Fruit fly (Drosophila melanogaster) whole organism, embryonic: Measurements from ENCODE around the gene haf.

Experiments
- Ada2b ChIP-seq: fragments of 200-800 bp; sonication (Bioruptor generic); IDR thresholded peaks from 2 replicates; pipeline ENCODE4 v1.3.6; 2022; ENCODE audit warnings: missing biosample characterization, missing genetic modification characterization
- Aef1 ChIP-seq: fragments of 200-800 bp; sonication (Bioruptor generic); IDR thresholded peaks from 3 replicates; pipeline ENCODE4 v1.3.6; 2022; ENCODE audit warnings: missing biosample characterization, missing genetic modification characterization
- Bteb2 ChIP-seq: fragments of 200-800 bp; sonication (Bioruptor generic); optimal IDR thresholded peaks from 2 replicates; lab custom pipeline; 2016; ENCODE audit warnings: missing biosample characterization, missing genetic modification characterization
- C15 ChIP-seq: fragments of 200-800 bp; sonication (Bioruptor generic); IDR thresholded peaks from 3 replicates; pipeline ENCODE4 v1.3.6; 2022; ENCODE audit warnings: missing biosample characterization, missing genetic modification characterization
- CG12769 ChIP-seq: fragments of 200-800 bp; sonication (Bioruptor generic); optimal IDR thresholded peaks from 2 replicates; lab custom pipeline; 2019; ENCODE audit warnings: missing biosample characterization, mild to moderate bottlenecking, missing genetic modification characterization, moderate library complexity
- CG12942 ChIP-seq: fragments of 200-800 bp; sonication (Bioruptor generic); optimal IDR thresholded peaks from 3 replicates; lab custom pipeline; 2016; ENCODE audit warnings: missing biosample characterization, missing genetic modification characterization
- CG13424 ChIP-seq: fragments of 200-800 bp; sonication (Bioruptor generic); optimal IDR thresholded peaks from 2 replicates; lab custom pipeline; 2019; ENCODE audit warnings: missing biosample characterization, mild to moderate bottlenecking, missing genetic modification characterization, moderate library complexity
- CG13624 ChIP-seq: fragments of 200-800 bp; sonication (Bioruptor generic); optimal IDR thresholded peaks from 2 replicates; lab custom pipeline; 2016; ENCODE audit warnings: missing biosample characterization, missing genetic modification characterization
- CG13775 ChIP-seq: fragments of 200-800 bp; sonication (Bioruptor generic); optimal IDR thresholded peaks from 3 replicates; lab custom pipeline; 2017; ENCODE audit warnings: missing biosample characterization, mild to moderate bottlenecking, missing genetic modification characterization
- CG1602 ChIP-seq: fragments of 200-800 bp; sonication (Bioruptor generic); optimal IDR thresholded peaks from 3 replicates; lab custom pipeline; 2016; ENCODE audit warnings: missing biosample characterization, missing genetic modification characterization
- CG17612 ChIP-seq: fragments of 200-800 bp; sonication (Bioruptor generic); IDR thresholded peaks from 2 replicates; pipeline ENCODE4 v1.3.6; 2022; ENCODE audit warnings: missing biosample characterization, missing genetic modification characterization
- CG18619 ChIP-seq: fragments of 200-800 bp; sonication (Bioruptor generic); optimal IDR thresholded peaks from 3 replicates; lab custom pipeline; 2017; ENCODE audit warnings: missing biosample characterization, mild to moderate bottlenecking, missing genetic modification characterization
- CG2129 ChIP-seq: fragments of 200-800 bp; sonication (Bioruptor generic); IDR thresholded peaks from 2 replicates; pipeline ENCODE4 v1.3.6; 2022; ENCODE audit warnings: missing biosample characterization, missing genetic modification characterization; ENCODE audit not compliant: partially characterized antibody
- CG30403 ChIP-seq: fragments of 200-800 bp; sonication (Bioruptor generic); optimal IDR thresholded peaks from 3 replicates; lab custom pipeline; 2016; ENCODE audit warnings: missing biosample characterization, missing genetic modification characterization
- CG33557 ChIP-seq: fragments of 200-800 bp; sonication (Bioruptor generic); optimal IDR thresholded peaks from 2 replicates; lab custom pipeline; 2019; ENCODE audit warnings: missing biosample characterization, mild to moderate bottlenecking, missing genetic modification characterization, moderate library complexity
- CG4360 ChIP-seq: fragments of 200-800 bp; sonication (Bioruptor generic); IDR thresholded peaks from 2 replicates; pipeline ENCODE4 v1.3.6; 2022; ENCODE audit warnings: missing biosample characterization, missing genetic modification characterization
- CG4424 ChIP-seq: fragments of 200-800 bp; sonication (Bioruptor generic); optimal IDR thresholded peaks from 3 replicates; lab custom pipeline; 2016; ENCODE audit warnings: missing biosample characterization, missing genetic modification characterization
- CG5245 ChIP-seq: fragments of 200-800 bp; sonication (Bioruptor generic); optimal IDR thresholded peaks from 3 replicates; lab custom pipeline; 2016; ENCODE audit warnings: missing biosample characterization, missing genetic modification characterization
- CG6683 ChIP-seq: fragments of 200-800 bp; sonication (Bioruptor generic); optimal IDR thresholded peaks from 2 replicates; lab custom pipeline; 2017; ENCODE audit warnings: missing biosample characterization, mild to moderate bottlenecking, missing genetic modification characterization, missing genetic modification reagents
- CG6813 ChIP-seq: fragments of 200-800 bp; sonication (Bioruptor generic); optimal IDR thresholded peaks from 2 replicates; lab custom pipeline; 2017; ENCODE audit warnings: missing biosample characterization, missing genetic modification characterization, mild to moderate bottlenecking, moderate library complexity, missing genetic modification reagents
- CG7271 ChIP-seq: fragments of 200-800 bp; sonication (Bioruptor generic); optimal IDR thresholded peaks from 2 replicates; lab custom pipeline; 2018; ENCODE audit warnings: missing biosample characterization, mild to moderate bottlenecking, missing genetic modification characterization, moderate library complexity
- CG8359 ChIP-seq: fragments of 200-800 bp; sonication (Bioruptor generic); optimal IDR thresholded peaks from 2 replicates; lab custom pipeline; 2017; ENCODE audit warnings: missing biosample characterization, mild to moderate bottlenecking, missing genetic modification characterization, borderline replicate concordance
- CG8944 ChIP-seq: fragments of 200-800 bp; sonication (Bioruptor generic); optimal IDR thresholded peaks from 3 replicates; lab custom pipeline; 2016; ENCODE audit warnings: missing biosample characterization, missing genetic modification characterization
- Drgx ChIP-seq: fragments of 200-800 bp; sonication (Bioruptor generic); IDR thresholded peaks from 2 replicates; pipeline ENCODE4 v1.3.6; 2022; ENCODE audit warnings: missing biosample characterization, missing genetic modification characterization
- HLH4C ChIP-seq: fragments of 200-800 bp; sonication (Bioruptor generic); IDR thresholded peaks from 3 replicates; pipeline ENCODE4 v1.3.6; 2022; ENCODE audit warnings: missing biosample characterization, missing genetic modification characterization; ENCODE audit not compliant: partially characterized antibody
- HmgZ ChIP-seq: fragments of 200-800 bp; sonication (Bioruptor generic); optimal IDR thresholded peaks from 2 replicates; lab custom pipeline; 2018; ENCODE audit warnings: missing biosample characterization, mild to moderate bottlenecking, missing genetic modification characterization
- Hr39 ChIP-seq: fragments of >200 bp; optimal IDR thresholded peaks from 2 replicates; lab custom pipeline; 2017
- MESR4 ChIP-seq: fragments of 200-800 bp; sonication (Bioruptor generic); optimal IDR thresholded peaks from 2 replicates; lab custom pipeline; 2018; ENCODE audit warnings: missing biosample characterization, mild to moderate bottlenecking, missing genetic modification characterization, moderate library complexity
- Myb ChIP-seq: fragments of 200-800 bp; sonication (Bioruptor generic); optimal IDR thresholded peaks from 2 replicates; lab custom pipeline; 2016; ENCODE audit warnings: missing biosample characterization, missing genetic modification characterization
- Spps ChIP-seq: fragments of 200-800 bp; sonication (Bioruptor generic); optimal IDR thresholded peaks from 2 replicates; lab custom pipeline; 2018; ENCODE audit warnings: missing biosample characterization, mild to moderate bottlenecking, missing genetic modification characterization
- Sry-δ ChIP-seq: fragments of 200-800 bp; sonication (Bioruptor generic); optimal IDR thresholded peaks from 2 replicates; lab custom pipeline; 2016; ENCODE audit warnings: missing biosample characterization, missing genetic modification characterization
- Xrp1 ChIP-seq: fragments of 200-800 bp; sonication (Bioruptor generic); IDR thresholded peaks from 2 replicates; pipeline ENCODE4 v1.3.6; 2022; ENCODE audit warnings: missing biosample characterization, missing genetic modification characterization
- bsh ChIP-seq, 2 experiments: fragments of 200-800 bp; sonication (Bioruptor generic); optimal IDR thresholded peaks; 2 replicates each; lab custom pipeline; 2017 to 2018; ENCODE audit warnings: mild to moderate bottlenecking in 2 of 2, missing biosample characterization in 2 of 2, missing genetic modification characterization in 2 of 2, moderate library complexity in 1 of 2
- crol ChIP-seq: fragments of 200-800 bp; sonication (Bioruptor generic); IDR thresholded peaks from 2 replicates; pipeline ENCODE4 v1.3.6; 2022; ENCODE audit warnings: missing biosample characterization, missing genetic modification characterization
- dm ChIP-seq: fragments of 200-800 bp; sonication (Bioruptor generic); optimal IDR thresholded peaks from 3 replicates; lab custom pipeline; 2016; ENCODE audit warnings: missing biosample characterization, missing genetic modification characterization
- esg ChIP-seq: fragments of 200-800 bp; sonication (Bioruptor generic); conservative IDR thresholded peaks from 2 replicates; pipeline ENCODE4 v1.3.6; 2022; ENCODE audit warnings: missing biosample characterization, missing genetic modification characterization
- ftz-f1 ChIP-seq: fragments of 200-800 bp; sonication (Bioruptor generic); optimal IDR thresholded peaks from 2 replicates; lab custom pipeline; 2016; ENCODE audit warnings: missing biosample characterization, missing genetic modification characterization
- fu2 ChIP-seq: fragments of 200-800 bp; sonication (Bioruptor generic); optimal IDR thresholded peaks from 2 replicates; lab custom pipeline; 2016; ENCODE audit warnings: missing biosample characterization, missing genetic modification characterization
- gsb ChIP-seq: fragments of 200-800 bp; sonication (Bioruptor generic); IDR thresholded peaks from 2 replicates; pipeline ENCODE4 v1.3.6; 2022; ENCODE audit warnings: missing biosample characterization, missing genetic modification characterization
- hbn ChIP-seq: fragments of 200-800 bp; sonication (Bioruptor generic); IDR thresholded peaks from 2 replicates; pipeline ENCODE4 v1.3.6; 2022; ENCODE audit warnings: missing biosample characterization, missing genetic modification characterization; ENCODE audit not compliant: partially characterized antibody
- hkb ChIP-seq, 2 experiments: fragments of 200-800 bp in 1 of 2; fragments of >200 bp in 1 of 2; sonication (Bioruptor generic) in 1 of 2; IDR thresholded peaks in 1 of 2; optimal IDR thresholded peaks in 1 of 2; 2 replicates each; pipeline versions ENCODE4 v1.3.6 to Lab custom; 2017 to 2022; ENCODE audit warnings: missing biosample characterization in 1 of 2, missing genetic modification characterization in 1 of 2
- mam ChIP-seq: fragments of 200-800 bp; sonication (Bioruptor generic); optimal IDR thresholded peaks from 3 replicates; lab custom pipeline; 2016; ENCODE audit warnings: missing biosample characterization, missing genetic modification characterization
- p53 ChIP-seq: fragments of 200-800 bp; sonication (Bioruptor generic); optimal IDR thresholded peaks from 2 replicates; lab custom pipeline; 2016; ENCODE audit warnings: missing biosample characterization, missing genetic modification characterization
- pan ChIP-seq, 4 experiments: fragments of >200 bp in 3 of 4; fragments of 200-800 bp in 1 of 4; sonication (Bioruptor generic) in 1 of 4; optimal IDR thresholded peaks in 3 of 4; IDR thresholded peaks in 1 of 4; 2 replicates each; pipeline versions ENCODE4 v1.3.6 to Lab custom; 2017 to 2022; ENCODE audit warnings: missing biosample characterization in 2 of 4, missing genetic modification characterization in 2 of 4, mixed read lengths in 1 of 4
- psq ChIP-seq: fragments of 200-800 bp; sonication (Bioruptor generic); optimal IDR thresholded peaks from 2 replicates; lab custom pipeline; 2017; ENCODE audit warnings: missing biosample characterization, missing genetic modification characterization
- run ChIP-seq: fragments of 200-800 bp; sonication (Bioruptor generic); optimal IDR thresholded peaks from 3 replicates; lab custom pipeline; 2018; ENCODE audit warnings: missing biosample characterization, mild to moderate bottlenecking, missing genetic modification characterization
- salm ChIP-seq: fragments of 200-800 bp; sonication (Bioruptor generic); optimal IDR thresholded peaks from 2 replicates; lab custom pipeline; 2018; ENCODE audit warnings: missing biosample characterization, mild to moderate bottlenecking, missing genetic modification characterization
- sd ChIP-seq: fragments of 200-800 bp; sonication (Bioruptor generic); optimal IDR thresholded peaks from 3 replicates; lab custom pipeline; 2018; ENCODE audit warnings: missing biosample characterization, mild to moderate bottlenecking, missing genetic modification characterization, moderate library complexity
- sens ChIP-seq: fragments of 200-800 bp; sonication (Bioruptor generic); peaks from one replicate; lab custom pipeline; 2016; ENCODE audit warnings: missing biosample characterization, missing genetic modification characterization
- sisA ChIP-seq: fragments of 200-800 bp; sonication (Bioruptor generic); IDR thresholded peaks from 2 replicates; pipeline ENCODE4 v1.3.6; 2022; ENCODE audit warnings: missing biosample characterization, missing genetic modification characterization
- stwl ChIP-seq: fragments of 200-800 bp; sonication (Bioruptor generic); optimal IDR thresholded peaks from 3 replicates; lab custom pipeline; 2018; ENCODE audit warnings: missing biosample characterization, mild to moderate bottlenecking, missing genetic modification characterization, moderate library complexity

The haf gene

DNA sequence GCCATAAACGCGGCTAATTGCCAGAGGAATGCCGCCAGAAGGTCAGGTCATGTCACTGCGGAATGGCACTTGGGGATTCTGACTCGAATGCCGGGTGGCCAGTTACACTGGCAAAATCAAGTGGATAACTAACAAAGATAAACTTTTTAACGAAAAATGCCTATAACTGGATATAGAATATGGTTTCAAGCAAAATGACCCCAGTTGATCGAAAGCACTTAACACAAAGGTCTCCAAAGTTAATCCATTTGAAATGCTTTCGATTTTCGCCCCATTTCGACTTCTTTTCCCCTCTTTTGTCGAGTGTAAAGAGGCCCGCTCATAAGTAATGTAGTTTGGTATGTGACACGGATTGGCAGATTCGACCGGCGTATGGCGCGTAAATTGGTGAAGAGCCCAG lies 13.7 kb downstream of the haf start (continued):
- TF ChIP-seq esg (no peak), mam (GFP tag; lab: Kevin White, UChicago) (no peak), Myb (GFP tag; lab: Kevin White, UChicago) (no peak), crol (no peak), bsh (GFP tag; optimal IDR thresholded peaks at IDR 0.05; lab: Kevin White, UChicago) (peak in 1 of 2 experiments; percentile 19), C15 (GFP tag; lab: Robert Waterston, UW) (no peak), CG12769 (tag; lab: Kevin White, UChicago) (peak; percentile 7), Spps (no peak), gsb (GFP tag; lab: Robert Waterston, UW) (no peak), CG6683 (GFP tag; lab: Kevin White, UChicago) (no peak), Aef1 (GFP tag; lab: Robert Waterston, UW) (no peak), HmgZ (no peak), sisA (GFP tag; lab: Robert Waterston, UW) (peak; percentile 26; the same call in 1 of the 2 replicates), Xrp1 (GFP tag; lab: Robert Waterston, UW) (0 out of 2 replicates have a peak, but pooled peaks have one; percentile 29), CG4424 (GFP tag; lab: Kevin White, UChicago) (no peak), Sry-δ (GFP tag; lab: Kevin White, UChicago) (no peak), fu2 (GFP tag; lab: Kevin White, UChicago) (no peak), Hr39 (no peak), CG12942 (GFP tag; lab: Kevin White, UChicago) (no peak), Ada2b (0 out of 2 replicates have a peak, but pooled peaks have one; percentile 8), CG33557 (no peak), CG8944 (GFP tag; lab: Kevin White, UChicago) (no peak), p53 (no peak), stwl (tag; lab: Kevin White, UChicago) (no peak), CG18619 (GFP tag; lab: Kevin White, UChicago) (no peak), HLH4C (GFP tag; lab: Robert Waterston, UW) (no peak), salm (tag; lab: Kevin White, UChicago) (no peak), CG8359 (GFP tag; lab: Kevin White, UChicago) (no peak), CG7271 (tag; lab: Kevin White, UChicago) (no peak), CG2129 (GFP tag; lab: Robert Waterston, UW) (no peak), ftz-f1 (GFP tag; lab: Kevin White, UChicago) (no peak), Drgx (GFP tag; lab: Robert Waterston, UW) (0 out of 2 replicates have a peak, but pooled peaks have one; percentile 12), CG13424 (tag; lab: Kevin White, UChicago) (no peak), hkb (optimal IDR thresholded peaks at IDR 0.05; lab: Kevin White, UChicago) (no peak), hkb (GFP tag; IDR thresholded peaks at IDR 0.05; lab: Robert Waterston, UW) (no peak), CG13624 (GFP tag; lab: Kevin White, UChicago) (no peak), pan (optimal IDR thresholded peaks at IDR 0.05; lab: Kevin White, UChicago) (no peak), pan (GFP tag; optimal IDR thresholded peaks at IDR 0.05 in 1 of 2, IDR thresholded peaks at IDR 0.05 in 1 of 2) (no peak), run (tag; lab: Kevin White, UChicago) (no peak), CG17612 (no peak), CG4360 (GFP tag; lab: Robert Waterston, UW) (no peak), psq (GFP tag; lab: Kevin White, UChicago) (no peak), sd (tag; lab: Kevin White, UChicago) (peak; percentile 17), Bteb2 (GFP tag; lab: Kevin White, UChicago) (no peak), CG6813 (GFP tag; lab: Kevin White, UChicago) (peak; percentile 36), CG13775 (GFP tag; lab: Kevin White, UChicago) (no peak), CG30403 (GFP tag; lab: Kevin White, UChicago) (no peak), MESR4 (GFP tag; lab: Kevin White, UChicago) (no peak), CG1602 (GFP tag; lab: Kevin White, UChicago) (no peak), sens (GFP tag; lab: Kevin White, UChicago) (peak; percentile 54), dm (no peak), CG5245 (GFP tag; lab: Kevin White, UChicago) (no peak), hbn (GFP tag; lab: Robert Waterston, UW) (no peak)
